Worm (Caenorhabditis elegans): ENCODE data around the gene C18D1.2.

- TF ChIP-seq snpc-4 (tag; optimal IDR thresholded peaks at IDR 0.05) = no peak
- no peak for TF ChIP-seq hlh-1 (tag; optimal IDR thresholded peaks at IDR 0.05)
Measured at ce11 chrII:10017528-10017927, 39.3 kb upstream of the C18D1.2 start.

Measured in whole organism, mixed stage, embryonic.